Worm (Caenorhabditis elegans) whole organism, young adult: ENCODE measurements around the gene dhs-14.
A peak's percentile ranks its signal among the peaks of the same experiment; 100 is the strongest.

Experiments used
- B0336.3 ChIP-seq: fragments of 200-800 bp; sonication (Bioruptor generic); IDR thresholded peaks from 2 replicates; pipeline ENCODE4 v1.3.6; 2022; ENCODE audit warnings: missing genetic modification characterization, missing compliant biosample characterization
- C06A6.2 ChIP-seq: fragments of 200-800 bp; sonication (Bioruptor generic); conservative IDR thresholded peaks from 2 replicates; pipeline ENCODE4 v1.3.6; 2022; ENCODE audit warnings: missing genetic modification characterization, missing compliant biosample characterization
- C17E4.6 ChIP-seq: fragments of 200-800 bp; sonication (Bioruptor generic); IDR thresholded peaks from 2 replicates; pipeline ENCODE4 v1.3.6; 2022; ENCODE audit warnings: missing genetic modification reagents, missing genetic modification characterization, missing compliant biosample characterization
- F10E7.11 ChIP-seq: sonication (generic microtip); optimal IDR thresholded peaks from 2 replicates; lab custom pipeline; 2017; ENCODE audit warnings: mild to moderate bottlenecking, missing genetic modification characterization, moderate library complexity, missing compliant biosample characterization
- F57C9.4 ChIP-seq: sonication (generic microtip); optimal IDR thresholded peaks from 2 replicates; lab custom pipeline; 2017; ENCODE audit warnings: mild to moderate bottlenecking, missing genetic modification characterization, missing compliant biosample characterization
- K12H6.12 ChIP-seq: fragments of 200-800 bp; sonication (Bioruptor generic); optimal IDR thresholded peaks from 2 replicates; lab custom pipeline; 2018; ENCODE audit warnings: mild to moderate bottlenecking, missing genetic modification characterization, missing compliant biosample characterization
- T07F8.4 ChIP-seq: sonication (generic microtip); optimal IDR thresholded peaks from 2 replicates; lab custom pipeline; 2016; ENCODE audit warnings: mild to moderate bottlenecking, missing genetic modification characterization, moderate library complexity, missing compliant biosample characterization
- Y53G8AR.9 ChIP-seq: fragments of 200-800 bp; sonication (Bioruptor generic); conservative IDR thresholded peaks from 2 replicates; pipeline ENCODE4 v1.3.6; 2022; ENCODE audit warnings: missing genetic modification reagents, missing genetic modification characterization, missing compliant biosample characterization
- Y56A3A.18 ChIP-seq: fragments of 200-800 bp; sonication (Bioruptor generic); IDR thresholded peaks from 2 replicates; pipeline ENCODE4 v1.3.6; 2022; ENCODE audit warnings: missing genetic modification reagents, missing genetic modification characterization, missing compliant biosample characterization
- akir-1 ChIP-seq: fragments of 200-800 bp; sonication (Bioruptor generic); optimal IDR thresholded peaks from 2 replicates; lab custom pipeline; 2018; ENCODE audit warnings: mild to moderate bottlenecking, missing genetic modification characterization, moderate library complexity, missing compliant biosample characterization
- ama-1 ChIP-seq, 3 experiments: fragments of 150-350 bp in 1 of 3; sonication (generic microtip) in 2 of 3; optimal IDR thresholded peaks; 2 replicates each; lab custom pipeline; 2014 to 2018; ENCODE audit warnings: missing biosample characterization in 2 of 3, missing genetic modification characterization in 2 of 3, missing genetic modification reagents in 2 of 3
- aptf-3 ChIP-seq: fragments of 200-800 bp; sonication (Bioruptor generic); IDR thresholded peaks from 2 replicates; pipeline ENCODE4 v1.3.6; 2022; ENCODE audit warnings: missing genetic modification characterization, missing compliant biosample characterization
- atf-7 ChIP-seq: sonication (generic microtip); optimal IDR thresholded peaks from 2 replicates; lab custom pipeline; 2017; ENCODE audit warnings: mild to moderate bottlenecking, missing genetic modification characterization, missing compliant biosample characterization
- athp-1 ChIP-seq: sonication (generic microtip); optimal IDR thresholded peaks from 2 replicates; lab custom pipeline; 2017; ENCODE audit warnings: mild to moderate bottlenecking, missing genetic modification characterization, missing compliant biosample characterization
- attf-3 ChIP-seq: fragments of 200-800 bp; sonication (Bioruptor generic); conservative IDR thresholded peaks from 2 replicates; pipeline ENCODE4 v1.3.6; 2022; ENCODE audit warnings: missing genetic modification reagents, missing genetic modification characterization, missing compliant biosample characterization
- attf-6 ChIP-seq: fragments of 200-800 bp; sonication (Bioruptor generic); IDR thresholded peaks from 2 replicates; pipeline ENCODE4 v1.3.6; 2022; ENCODE audit warnings: missing genetic modification reagents, missing genetic modification characterization, missing compliant biosample characterization
- bed-2 ChIP-seq: fragments of 200-800 bp; sonication (Bioruptor generic); IDR thresholded peaks from 2 replicates; pipeline ENCODE4 v1.3.6; 2022; ENCODE audit warnings: missing genetic modification reagents, missing genetic modification characterization, missing compliant biosample characterization
- ccch-3 ChIP-seq: fragments of 200-800 bp; sonication (Bioruptor generic); optimal IDR thresholded peaks from 2 replicates; lab custom pipeline; 2018; ENCODE audit warnings: mild to moderate bottlenecking, missing genetic modification characterization, missing compliant biosample characterization
- cebp-2 ChIP-seq: fragments of 200-800 bp; sonication (Bioruptor generic); IDR thresholded peaks from 2 replicates; pipeline ENCODE4 v1.3.6; 2022; ENCODE audit warnings: missing genetic modification characterization, missing compliant biosample characterization
- die-1 ChIP-seq: sonication (generic microtip); optimal IDR thresholded peaks from 2 replicates; lab custom pipeline; 2016; ENCODE audit warnings: missing genotype, mild to moderate bottlenecking, missing genetic modification characterization, missing compliant biosample characterization
- dpl-1 ChIP-seq: fragments of 150-350 bp; optimal IDR thresholded peaks from 2 replicates; lab custom pipeline; 2014; ENCODE audit warnings: missing biosample characterization, missing genetic modification reagents, missing genetic modification characterization
- egl-44 ChIP-seq: fragments of 200-800 bp; sonication (Bioruptor generic); IDR thresholded peaks from 2 replicates; pipeline ENCODE4 v1.3.6; 2022; ENCODE audit warnings: missing genetic modification reagents, missing genetic modification characterization, missing compliant biosample characterization
- egrh-3 ChIP-seq: fragments of 200-800 bp; sonication (Bioruptor generic); IDR thresholded peaks from 2 replicates; pipeline ENCODE4 v1.3.6; 2022; ENCODE audit warnings: missing genetic modification reagents, missing genetic modification characterization, missing compliant biosample characterization
- gei-17 ChIP-seq: fragments of 200-800 bp; sonication (Bioruptor generic); optimal IDR thresholded peaks from 2 replicates; lab custom pipeline; 2018; ENCODE audit warnings: mild to moderate bottlenecking, missing genetic modification characterization, missing compliant biosample characterization
- hmg-1.2 ChIP-seq: fragments of 200-800 bp; sonication (Bioruptor generic); IDR thresholded peaks from 2 replicates; pipeline ENCODE4 v1.3.6; 2022; ENCODE audit warnings: missing genetic modification reagents, missing genetic modification characterization, missing compliant biosample characterization
- lag-1 ChIP-seq: fragments of 200-800 bp; sonication (Bioruptor generic); IDR thresholded peaks from 2 replicates; pipeline ENCODE4 v1.3.6; 2022; ENCODE audit warnings: missing genetic modification reagents, missing genetic modification characterization, missing compliant biosample characterization
- let-526 ChIP-seq: fragments of 200-800 bp; sonication (Bioruptor generic); IDR thresholded peaks from 2 replicates; pipeline ENCODE4 v1.3.6; 2022; ENCODE audit warnings: missing genetic modification reagents, missing genetic modification characterization, missing compliant biosample characterization
- lin-54 ChIP-seq: fragments of 200-800 bp; sonication (Bioruptor generic); optimal IDR thresholded peaks from 2 replicates; lab custom pipeline; 2018; ENCODE audit warnings: mild to moderate bottlenecking, missing genetic modification characterization, missing compliant biosample characterization
- lsl-1 ChIP-seq: fragments of 200-800 bp; sonication (Bioruptor generic); optimal IDR thresholded peaks from 2 replicates; lab custom pipeline; 2018; ENCODE audit warnings: mild to moderate bottlenecking, missing genetic modification characterization, moderate library complexity, missing compliant biosample characterization
- lsy-27 ChIP-seq: sonication (generic microtip); optimal IDR thresholded peaks from 2 replicates; lab custom pipeline; 2017; ENCODE audit warnings: missing genetic modification characterization, mild to moderate bottlenecking, missing compliant biosample characterization, antibody characterized with exemption, missing genotype, borderline replicate concordance; ENCODE audit not compliant: insufficient read depth
- madf-6 ChIP-seq: fragments of 200-800 bp; sonication (Bioruptor generic); IDR thresholded peaks from 2 replicates; pipeline ENCODE4 v1.3.6; 2022; ENCODE audit warnings: missing genetic modification reagents, missing genetic modification characterization, missing compliant biosample characterization
- madf-8 ChIP-seq: fragments of 200-800 bp; sonication (Bioruptor generic); conservative IDR thresholded peaks from 2 replicates; pipeline ENCODE4 v1.3.6; 2022; ENCODE audit warnings: missing genetic modification reagents, missing genetic modification characterization, missing compliant biosample characterization
- nfyb-1 ChIP-seq: fragments of 200-800 bp; sonication (Bioruptor generic); IDR thresholded peaks from 2 replicates; pipeline ENCODE4 v1.3.6; 2022; ENCODE audit warnings: missing genetic modification reagents, missing genetic modification characterization, missing compliant biosample characterization
- nhr-27 ChIP-seq: fragments of 200-800 bp; sonication (Bioruptor generic); optimal IDR thresholded peaks from 2 replicates; lab custom pipeline; 2018; ENCODE audit warnings: mild to moderate bottlenecking, missing genetic modification characterization, moderate library complexity, missing compliant biosample characterization
- pbrm-1 ChIP-seq: fragments of 200-800 bp; sonication (Bioruptor generic); IDR thresholded peaks from 2 replicates; pipeline ENCODE4 v1.3.6; 2022; ENCODE audit warnings: missing genetic modification reagents, missing genetic modification characterization, missing compliant biosample characterization
- repo-1 ChIP-seq: sonication (generic microtip); optimal IDR thresholded peaks from 2 replicates; lab custom pipeline; 2017; ENCODE audit warnings: mild to moderate bottlenecking, missing genetic modification characterization, missing compliant biosample characterization
- snpc-1.1 ChIP-seq: sonication (generic microtip); optimal IDR thresholded peaks from 2 replicates; lab custom pipeline; 2017; ENCODE audit warnings: missing genetic modification characterization, mild to moderate bottlenecking, missing compliant biosample characterization, antibody characterized with exemption, moderate library complexity, missing genotype, missing genetic modification reagents; ENCODE audit not compliant: insufficient read depth
- snpc-3.4 ChIP-seq: sonication (generic microtip); optimal IDR thresholded peaks from 2 replicates; lab custom pipeline; 2017; ENCODE audit warnings: missing genetic modification characterization, mild to moderate bottlenecking, missing compliant biosample characterization, antibody characterized with exemption, moderate library complexity, missing genotype, missing genetic modification reagents
- snpc-4 ChIP-seq, 5 experiments: fragments of 150-350 bp in 1 of 5; sonication (generic microtip) in 4 of 5; optimal IDR thresholded peaks; 2 replicates each; lab custom pipeline; 2014 to 2018; ENCODE audit warnings: missing genetic modification characterization in 5 of 5, missing biosample characterization in 3 of 5, antibody characterized with exemption in 2 of 5, mild to moderate bottlenecking in 2 of 5, missing compliant biosample characterization in 2 of 5, missing genotype in 2 of 5, moderate library complexity in 2 of 5, missing genetic modification reagents in 1 of 5
- sptf-2 ChIP-seq: fragments of 200-800 bp; sonication (Bioruptor generic); optimal IDR thresholded peaks from 2 replicates; lab custom pipeline; 2018; ENCODE audit warnings: mild to moderate bottlenecking, missing genetic modification characterization, missing compliant biosample characterization
- tlf-1 ChIP-seq: fragments of 200-800 bp; sonication (Bioruptor generic); optimal IDR thresholded peaks from 2 replicates; lab custom pipeline; 2018; ENCODE audit warnings: mild to moderate bottlenecking, missing genetic modification characterization, missing compliant biosample characterization
- ztf-22 ChIP-seq: fragments of 200-800 bp; sonication (Bioruptor generic); optimal IDR thresholded peaks from 2 replicates; lab custom pipeline; 2018; ENCODE audit warnings: mild to moderate bottlenecking, missing genetic modification characterization, moderate library complexity, missing compliant biosample characterization

dhs-14 gene

DNA sequence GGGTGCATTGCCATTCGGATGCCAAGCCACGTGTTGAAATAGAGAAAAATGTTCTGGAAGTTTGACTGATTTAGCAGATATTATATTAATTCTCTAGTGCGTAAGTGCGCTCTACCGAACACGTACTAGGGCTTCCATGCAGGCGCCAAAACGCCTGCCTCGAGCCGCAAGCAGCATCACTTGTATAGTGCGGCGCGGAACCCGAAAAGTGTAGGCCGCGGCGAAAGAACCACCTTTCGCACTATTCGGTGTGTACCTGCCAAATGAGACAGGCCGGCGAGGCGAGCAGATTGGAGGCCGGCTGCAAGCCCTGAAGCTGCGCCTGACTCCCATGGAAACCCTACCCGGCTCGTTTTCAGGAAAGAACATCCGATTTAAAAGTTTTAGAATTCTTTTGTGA, 25.4 kb downstream of the dhs-14 start (continued):
- TF ChIP-seq snpc-1.1 (tag; lab: Kevin White, UChicago) (peak; percentile 82), Y56A3A.18 (GFP tag; lab: Robert Waterston, UW) (no peak), bed-2 (GFP tag; lab: Robert Waterston, UW) (no peak), Y53G8AR.9 (no peak), B0336.3 (GFP tag; lab: Robert Waterston, UW) (no peak), egrh-3 (GFP tag; lab: Robert Waterston, UW) (peak; percentile 37; the same call in 1 of the 2 replicates), nhr-27 (no peak), ama-1 (optimal IDR thresholded peaks at IDR 0.05; lab: Kevin White, UChicago) (no peak), ama-1 (GFP tag; optimal IDR thresholded peaks at IDR 0.05; lab: Kevin White, UChicago) (no peak), snpc-3.4 (tag; lab: Kevin White, UChicago) (peak; percentile 24), lin-54 (GFP tag; lab: Kevin White, UChicago) (no peak), attf-3 (no peak), lsy-27 (tag; lab: Kevin White, UChicago) (no peak), atf-7 (no peak), lag-1 (no peak), pbrm-1 (GFP tag; lab: Robert Waterston, UW) (no peak), K12H6.12 (no peak), snpc-4 (GFP tag; optimal IDR thresholded peaks at IDR 0.05; lab: Kevin White, UChicago) (peak; percentile 80), snpc-4 (tag; optimal IDR thresholded peaks at IDR 0.05; lab: Kevin White, UChicago) (peak in 3 of 4 experiments; percentile 83 to 93 (median 92)), gei-17 (no peak), aptf-3 (GFP tag; lab: Robert Waterston, UW) (no peak), athp-1 (no peak)

DNA sequence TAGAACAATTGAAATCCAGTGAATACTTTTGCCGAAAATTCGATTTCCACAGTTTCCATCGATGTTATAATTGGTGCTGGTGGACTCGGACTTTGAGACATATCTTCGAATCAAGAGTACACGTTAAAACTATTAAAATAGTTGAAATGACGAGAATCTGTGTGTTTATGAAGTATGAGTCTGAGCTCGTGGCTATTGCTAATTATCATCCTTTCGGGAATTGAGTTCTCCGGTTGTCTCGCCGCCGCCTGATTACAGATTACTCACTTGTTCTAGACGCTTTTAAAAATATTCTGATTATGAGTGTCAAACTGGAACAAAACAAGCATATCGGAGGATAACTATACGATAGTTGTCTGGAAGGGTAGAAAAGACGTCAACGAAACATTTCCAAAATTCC, 26.8 kb downstream of the dhs-14 start, which contains the start of gene srg-56:
TSS of gene srg-56 (minus strand) at position 101 of the 400 bp plus-strand sequence.
- TF ChIP-seq Y56A3A.18 (GFP tag; lab: Robert Waterston, UW) (no peak), C06A6.2 (GFP tag; lab: Robert Waterston, UW) (no peak), sptf-2 (no peak), lsl-1 (no peak), madf-8 (GFP tag; lab: Robert Waterston, UW) (no peak), cebp-2 (no peak), F57C9.4 (no peak), let-526 (no peak), die-1 (no peak), repo-1 (no peak), C17E4.6 (no peak), F10E7.11 (tag; lab: Kevin White, UChicago) (no peak), aptf-3 (GFP tag; lab: Robert Waterston, UW) (no peak), ztf-22 (GFP tag; lab: Kevin White, UChicago) (no peak), akir-1 (GFP tag; lab: Kevin White, UChicago) (no peak), gei-17 (no peak), nfyb-1 (GFP tag; lab: Robert Waterston, UW) (no peak), snpc-4 (GFP tag; optimal IDR thresholded peaks at IDR 0.05; lab: Kevin White, UChicago) (no peak), snpc-4 (tag; optimal IDR thresholded peaks at IDR 0.05; lab: Kevin White, UChicago) (no peak)

DNA sequence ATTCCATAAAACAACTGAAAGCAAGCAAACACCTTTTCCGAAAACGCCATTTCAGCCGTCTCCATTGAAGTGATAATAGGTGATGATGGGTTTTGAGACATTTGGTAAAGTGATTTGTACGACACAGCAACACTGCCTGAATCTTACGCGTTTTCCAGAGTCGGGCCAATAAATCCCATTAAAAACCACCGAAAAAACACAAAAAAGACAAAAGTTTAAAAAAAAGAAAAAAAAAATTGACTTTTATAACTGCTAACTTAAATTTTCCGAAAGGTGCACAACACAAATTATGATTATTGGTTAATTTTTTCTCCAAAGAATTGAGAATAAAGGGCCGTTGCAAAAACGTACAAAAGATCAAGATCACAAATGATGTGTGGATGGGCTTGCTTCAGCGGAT, 30.6 kb downstream of the dhs-14 start, which contains the start of gene srg-57:
TSS of gene srg-57 (minus strand) at position 101 of the 400 bp plus-strand sequence.
- TF ChIP-seq attf-6 (GFP tag; lab: Robert Waterston, UW) (no peak), egl-44 (GFP tag; lab: Robert Waterston, UW) (no peak), attf-3 (no peak), ccch-3 (GFP tag; lab: Kevin White, UChicago) (no peak), K12H6.12 (no peak), hmg-1.2 (GFP tag; lab: Robert Waterston, UW) (no peak), madf-6 (GFP tag; lab: Robert Waterston, UW) (no peak), dpl-1 (GFP tag; lab: Kevin White, UChicago) (no peak), nfyb-1 (GFP tag; lab: Robert Waterston, UW) (no peak), tlf-1 (GFP tag; lab: Kevin White, UChicago) (no peak), T07F8.4 (tag; lab: Kevin White, UChicago) (no peak), cebp-2 (no peak)
- TF ChIP-seq, all 124 proteins: peak for 0
